Fruit fly (Drosophila melanogaster) whole organism, embryonic: ENCODE results near the gene Cyfip.
A peak's percentile ranks its signal among the peaks of the same experiment; 100 is the strongest.

ENCODE experiments used
- Blimp-1 ChIP-seq: fragments of 200-800 bp; sonication (Bioruptor generic); optimal IDR thresholded peaks from 3 replicates; lab custom pipeline; 2018; ENCODE audit warnings: missing biosample characterization, missing genetic modification characterization, mild to moderate bottlenecking, moderate library complexity, missing genetic modification reagents
- CG14667 ChIP-seq: fragments of 200-800 bp; sonication (Bioruptor generic); IDR thresholded peaks from 2 replicates; pipeline ENCODE4 v1.3.6; 2022; ENCODE audit warnings: missing biosample characterization, missing genetic modification characterization
- CG1529 ChIP-seq: fragments of 200-800 bp; sonication (Bioruptor generic); optimal IDR thresholded peaks from 3 replicates; lab custom pipeline; 2018; ENCODE audit warnings: missing biosample characterization, missing genetic modification characterization
- CG15514 ChIP-seq: fragments of 200-800 bp; sonication (Bioruptor generic); optimal IDR thresholded peaks from 3 replicates; lab custom pipeline; 2017; ENCODE audit warnings: missing biosample characterization, missing genetic modification characterization, mild to moderate bottlenecking, moderate library complexity, missing genetic modification reagents
- CG18262 ChIP-seq: fragments of 200-800 bp; optimal IDR thresholded peaks from 3 replicates; lab custom pipeline; 2019; ENCODE audit warnings: missing biosample characterization, mild to moderate bottlenecking, missing genetic modification characterization, moderate library complexity
- CG2120 ChIP-seq: fragments of 200-800 bp; sonication (Bioruptor generic); optimal IDR thresholded peaks from 3 replicates; lab custom pipeline; 2016; ENCODE audit warnings: missing biosample characterization, missing genetic modification characterization
- CG2712 ChIP-seq: fragments of 200-800 bp; optimal IDR thresholded peaks from 3 replicates; lab custom pipeline; 2019; ENCODE audit warnings: missing biosample characterization, mild to moderate bottlenecking, missing genetic modification characterization, moderate library complexity
- CG31441 ChIP-seq: fragments of 200-800 bp; sonication (Bioruptor generic); IDR thresholded peaks from 2 replicates; pipeline ENCODE4 v1.3.6; 2022; ENCODE audit warnings: missing biosample characterization, missing genetic modification characterization
- CG32532 ChIP-seq: fragments of 200-800 bp; sonication (Bioruptor generic); IDR thresholded peaks from 2 replicates; pipeline ENCODE4 v1.3.6; 2022; ENCODE audit warnings: missing biosample characterization, missing genetic modification characterization
- CG32767 ChIP-seq: fragments of 200-800 bp; sonication (Bioruptor generic); IDR thresholded peaks from 2 replicates; pipeline ENCODE4 v1.3.6; 2022; ENCODE audit warnings: missing biosample characterization, missing genetic modification characterization
- CG5245 ChIP-seq: fragments of 200-800 bp; sonication (Bioruptor generic); optimal IDR thresholded peaks from 3 replicates; lab custom pipeline; 2016; ENCODE audit warnings: missing biosample characterization, missing genetic modification characterization
- CG7786 ChIP-seq: fragments of 200-800 bp; sonication (Bioruptor generic); optimal IDR thresholded peaks from 2 replicates; lab custom pipeline; 2016; ENCODE audit warnings: missing biosample characterization, missing genetic modification characterization
- Camta ChIP-seq: fragments of 200-800 bp; sonication (Bioruptor generic); optimal IDR thresholded peaks from 2 replicates; lab custom pipeline; 2016; ENCODE audit warnings: missing biosample characterization, missing genetic modification characterization
- D19B ChIP-seq: fragments of 200-800 bp; sonication (Bioruptor generic); optimal IDR thresholded peaks from 2 replicates; lab custom pipeline; 2017; ENCODE audit warnings: missing biosample characterization, mild to moderate bottlenecking, missing genetic modification characterization
- Dip3 ChIP-seq: fragments of 200-800 bp; sonication (Bioruptor generic); optimal IDR thresholded peaks from 3 replicates; lab custom pipeline; 2016; ENCODE audit warnings: missing biosample characterization, missing genetic modification characterization
- Dref ChIP-seq: fragments of 200-800 bp; sonication (Bioruptor generic); IDR thresholded peaks from 2 replicates; pipeline ENCODE4 v1.3.6; 2022; ENCODE audit warnings: missing biosample characterization, missing genetic modification characterization
- E2f2 ChIP-seq: fragments of 200-800 bp; sonication (Bioruptor generic); IDR thresholded peaks from 2 replicates; pipeline ENCODE4 v1.3.6; 2022; ENCODE audit warnings: missing biosample characterization, missing genetic modification characterization
- Fer3 ChIP-seq: fragments of 200-800 bp; sonication (Bioruptor generic); optimal IDR thresholded peaks from 2 replicates; lab custom pipeline; 2018; ENCODE audit warnings: missing biosample characterization, mild to moderate bottlenecking, missing genetic modification characterization, moderate library complexity
- HLH3B ChIP-seq: fragments of 200-800 bp; sonication (Bioruptor generic); IDR thresholded peaks from 2 replicates; pipeline ENCODE4 v1.3.6; 2022; ENCODE audit warnings: missing biosample characterization, missing genetic modification characterization
- Lim3 ChIP-seq: fragments of 200-800 bp; sonication (Bioruptor generic); IDR thresholded peaks from 2 replicates; pipeline ENCODE4 v1.3.6; 2022; ENCODE audit warnings: missing biosample characterization, missing genetic modification characterization
- Pdp1 ChIP-seq, 2 experiments: fragments of 200-800 bp; sonication (Bioruptor generic); optimal IDR thresholded peaks; 3 replicates each; lab custom pipeline; 2016; ENCODE audit warnings: missing biosample characterization in 2 of 2, missing genetic modification characterization in 2 of 2, mild to moderate bottlenecking in 1 of 2, moderate library complexity in 1 of 2
- Scr ChIP-seq: fragments of 200-800 bp; sonication (Bioruptor generic); IDR thresholded peaks from 2 replicates; pipeline ENCODE4 v1.3.6; 2022; ENCODE audit warnings: missing biosample characterization, missing genetic modification characterization; ENCODE audit not compliant: partially characterized antibody
- Sin3A ChIP-seq: fragments of >200 bp; optimal IDR thresholded peaks from 2 replicates; lab custom pipeline; 2018
- Six4 ChIP-seq: fragments of 200-800 bp; sonication (Bioruptor generic); optimal IDR thresholded peaks from 2 replicates; lab custom pipeline; 2016; ENCODE audit warnings: missing biosample characterization, missing genetic modification characterization
- Ssrp ChIP-seq: fragments of 200-800 bp; sonication (Bioruptor generic); optimal IDR thresholded peaks from 2 replicates; lab custom pipeline; 2018; ENCODE audit warnings: missing biosample characterization, mild to moderate bottlenecking, missing genetic modification characterization, moderate library complexity
- ase ChIP-seq: fragments of 200-800 bp; sonication (Bioruptor generic); IDR thresholded peaks from 3 replicates; pipeline ENCODE4 v1.3.6; 2022; ENCODE audit warnings: missing biosample characterization, missing genetic modification characterization
- btn ChIP-seq: fragments of 200-800 bp; sonication (Bioruptor generic); optimal IDR thresholded peaks from 2 replicates; lab custom pipeline; 2016; ENCODE audit warnings: missing biosample characterization, missing genetic modification characterization
- cas ChIP-seq: fragments of 200-800 bp; sonication (Bioruptor generic); IDR thresholded peaks from 2 replicates; pipeline ENCODE4 v1.3.6; 2022; ENCODE audit warnings: missing biosample characterization, missing genetic modification characterization
- chn ChIP-seq: fragments of 200-800 bp; sonication (Bioruptor generic); optimal IDR thresholded peaks from 2 replicates; lab custom pipeline; 2016; ENCODE audit warnings: missing biosample characterization, missing genetic modification characterization
- croc ChIP-seq: fragments of 200-800 bp; sonication (Bioruptor generic); conservative IDR thresholded peaks from 3 replicates; pipeline ENCODE4 v1.3.6; 2022; ENCODE audit warnings: missing biosample characterization, missing genetic modification characterization
- dpn ChIP-seq, 2 experiments: fragments of 200-800 bp; sonication (Bioruptor generic); optimal IDR thresholded peaks; 3 replicates each; lab custom pipeline; 2016; ENCODE audit warnings: missing biosample characterization in 2 of 2, missing genetic modification characterization in 2 of 2
- dysf ChIP-seq: fragments of 200-800 bp; sonication (Bioruptor generic); IDR thresholded peaks from 3 replicates; pipeline ENCODE4 v1.3.6; 2022; ENCODE audit warnings: missing biosample characterization, missing genetic modification characterization
- eve ChIP-seq, 2 experiments: fragments of >200 bp; optimal IDR thresholded peaks; 2 replicates each; lab custom pipeline; 2017; ENCODE audit warnings: missing biosample characterization in 2 of 2, missing genetic modification characterization in 2 of 2
- fu2 ChIP-seq: fragments of 200-800 bp; sonication (Bioruptor generic); optimal IDR thresholded peaks from 2 replicates; lab custom pipeline; 2016; ENCODE audit warnings: missing biosample characterization, missing genetic modification characterization
- gfzf ChIP-seq: fragments of 200-800 bp; sonication (Bioruptor generic); optimal IDR thresholded peaks from 2 replicates; lab custom pipeline; 2016; ENCODE audit warnings: missing biosample characterization, mild to moderate bottlenecking, missing genetic modification characterization, moderate library complexity
- her ChIP-seq: fragments of 200-800 bp; sonication (Bioruptor generic); optimal IDR thresholded peaks from 2 replicates; lab custom pipeline; 2016; ENCODE audit warnings: missing biosample characterization, missing genetic modification characterization
- kay ChIP-seq: fragments of 200-800 bp; sonication (Bioruptor generic); optimal IDR thresholded peaks from 2 replicates; lab custom pipeline; 2016; ENCODE audit warnings: missing biosample characterization, missing genetic modification characterization
- org-1 ChIP-seq: fragments of 200-800 bp; sonication (Bioruptor generic); optimal IDR thresholded peaks from 2 replicates; lab custom pipeline; 2017; ENCODE audit warnings: missing biosample characterization, missing genetic modification characterization
- pan ChIP-seq, 4 experiments: fragments of >200 bp in 3 of 4; fragments of 200-800 bp in 1 of 4; sonication (Bioruptor generic) in 1 of 4; optimal IDR thresholded peaks in 3 of 4; IDR thresholded peaks in 1 of 4; 2 replicates each; pipeline versions ENCODE4 v1.3.6 to Lab custom; 2017 to 2022; ENCODE audit warnings: missing biosample characterization in 2 of 4, missing genetic modification characterization in 2 of 4, mixed read lengths in 1 of 4
- pfk ChIP-seq: fragments of 200-800 bp; sonication (Bioruptor generic); optimal IDR thresholded peaks from 2 replicates; lab custom pipeline; 2018; ENCODE audit warnings: missing biosample characterization, mild to moderate bottlenecking, missing genetic modification characterization, moderate library complexity
- pnt ChIP-seq: fragments of 200-800 bp; sonication (Bioruptor generic); optimal IDR thresholded peaks from 3 replicates; lab custom pipeline; 2016; ENCODE audit warnings: missing biosample characterization, missing genetic modification characterization
- prd ChIP-seq, 3 experiments: fragments of >200 bp in 2 of 3; fragments of 200-800 bp in 1 of 3; sonication (Bioruptor generic) in 1 of 3; optimal IDR thresholded peaks in 2 of 3; IDR thresholded peaks in 1 of 3; 2 replicates in 2 of 3; 3 replicates in 1 of 3; pipeline versions ENCODE4 v1.3.6 to Lab custom; 2017 to 2022; ENCODE audit warnings: missing biosample characterization in 1 of 3, missing genetic modification characterization in 1 of 3
- row ChIP-seq: fragments of 200-800 bp; sonication (Bioruptor generic); IDR thresholded peaks from 3 replicates; pipeline ENCODE4 v1.3.6; 2022; ENCODE audit warnings: missing biosample characterization, missing genetic modification characterization
- sens ChIP-seq: fragments of 200-800 bp; sonication (Bioruptor generic); peaks from one replicate; lab custom pipeline; 2016; ENCODE audit warnings: missing biosample characterization, missing genetic modification characterization
- slbo ChIP-seq: fragments of 200-800 bp; sonication (Bioruptor generic); IDR thresholded peaks from 2 replicates; pipeline ENCODE4 v1.3.6; 2022; ENCODE audit warnings: missing biosample characterization, missing genetic modification characterization
- sqz ChIP-seq: fragments of 200-800 bp; sonication (Bioruptor generic); optimal IDR thresholded peaks from 3 replicates; lab custom pipeline; 2018; ENCODE audit warnings: missing biosample characterization, mild to moderate bottlenecking, missing genetic modification characterization
- stc ChIP-seq: fragments of 200-800 bp; sonication (Bioruptor generic); IDR thresholded peaks from 2 replicates; pipeline ENCODE4 v1.3.6; 2022; ENCODE audit warnings: missing biosample characterization, missing genetic modification characterization
- tgo ChIP-seq: fragments of 200-800 bp; sonication (Bioruptor generic); IDR thresholded peaks from 3 replicates; pipeline ENCODE4 v1.3.6; 2022; ENCODE audit warnings: missing biosample characterization, missing genetic modification characterization
- z ChIP-seq: fragments of 200-800 bp; sonication (Bioruptor generic); IDR thresholded peaks from 3 replicates; pipeline ENCODE4 v1.3.6; 2022; ENCODE audit warnings: missing biosample characterization, missing genetic modification characterization

Cyfip gene

dm6 chr3R:15342432-15342925, 9.4 kb downstream of the Cyfip start (continued):
- TF ChIP-seq D19B (GFP tag; lab: Kevin White, UChicago) (no peak), Ssrp (tag; lab: Kevin White, UChicago) (no peak), CG15514 (GFP tag; lab: Kevin White, UChicago) (no peak), tgo (GFP tag; lab: Robert Waterston, UW) (peak; percentile 25; the same call in 2 of the 3 replicates), Pdp1 (GFP tag; optimal IDR thresholded peaks at IDR 0.05; lab: Kevin White, UChicago) (peak in 1 of 2 experiments; percentile 4), CG7786 (GFP tag; lab: Kevin White, UChicago) (no peak), chn (GFP tag; lab: Kevin White, UChicago) (no peak), Lim3 (no peak), CG2712 (tag; lab: Kevin White, UChicago) (no peak), CG5245 (GFP tag; lab: Kevin White, UChicago) (no peak), pan (optimal IDR thresholded peaks at IDR 0.05; lab: Kevin White, UChicago) (no peak), pan (GFP tag; optimal IDR thresholded peaks at IDR 0.05 in 1 of 2, IDR thresholded peaks at IDR 0.05 in 1 of 2) (peak in 1 of 2 experiments; percentile 34), slbo (peak; percentile 42; the same call in 1 of the 2 replicates), Fer3 (no peak), croc (no peak), CG31441 (GFP tag; lab: Robert Waterston, UW) (no peak), Scr (peak; percentile 16; the same call in 1 of the 2 replicates), sens (GFP tag; lab: Kevin White, UChicago) (peak; percentile 63), Camta (GFP tag; lab: Kevin White, UChicago) (no peak), her (GFP tag; lab: Kevin White, UChicago) (no peak), Blimp-1 (GFP tag; lab: Kevin White, UChicago) (peak; percentile 63), stc (GFP tag; lab: Robert Waterston, UW) (peak; percentile 4; the same call in 1 of the 2 replicates), Dip3 (GFP tag; lab: Kevin White, UChicago) (no peak), CG32532 (GFP tag; lab: Robert Waterston, UW) (peak; percentile 18; the same call in 1 of the 2 replicates), CG18262 (tag; lab: Kevin White, UChicago) (no peak), E2f2 (GFP tag; lab: Robert Waterston, UW) (peak; percentile 30; the same call in 1 of the 2 replicates), fu2 (GFP tag; lab: Kevin White, UChicago) (no peak), dysf (GFP tag; lab: Robert Waterston, UW) (peak; percentile 33; the same call in 1 of the 3 replicates), pnt (GFP tag; lab: Kevin White, UChicago) (peak; percentile 10), row (GFP tag; lab: Robert Waterston, UW) (peak; percentile 12; the same call in 1 of the 3 replicates), HLH3B (GFP tag; lab: Robert Waterston, UW) (0 out of 2 replicates have a peak, but pooled peaks have one; percentile 22), gfzf (no peak), sqz (GFP tag; lab: Kevin White, UChicago) (no peak)

- TF ChIP-seq CG2120 (GFP tag; lab: Kevin White, UChicago): peak; percentile 69
- peak; percentile 47 for TF ChIP-seq CG1529
- TF ChIP-seq Dref (GFP tag; lab: Robert Waterston, UW): peak; percentile 56
- no peak for TF ChIP-seq cas (GFP tag; lab: Robert Waterston, UW)
- TF ChIP-seq CG14667 (GFP tag; lab: Robert Waterston, UW): no peak
- TF ChIP-seq Six4 (GFP tag; lab: Kevin White, UChicago): peak; percentile 56
- TF ChIP-seq z: no peak
- peak; percentile 46 to 68 for TF ChIP-seq dpn (GFP tag; optimal IDR thresholded peaks at IDR 0.05; lab: Kevin White, UChicago)
- peak; percentile 52 for TF ChIP-seq kay (GFP tag; lab: Kevin White, UChicago)
- no peak for TF ChIP-seq Sin3A (lab: Kevin White, UChicago)
- no peak for TF ChIP-seq prd (optimal IDR thresholded peaks at IDR 0.05; lab: Kevin White, UChicago)
- TF ChIP-seq prd (GFP tag; IDR thresholded peaks at IDR 0.05; lab: Robert Waterston, UW): peak; percentile 40
- no peak for TF ChIP-seq pfk (GFP tag; lab: Kevin White, UChicago)
- peak; percentile 4; the same call in 2 of the 3 replicates for TF ChIP-seq ase
- TF ChIP-seq btn (GFP tag; lab: Kevin White, UChicago): peak; percentile 9
- peak; percentile 28 for TF ChIP-seq Blimp-1 (GFP tag; lab: Kevin White, UChicago)
- peak; percentile 27 for TF ChIP-seq org-1 (GFP tag; lab: Kevin White, UChicago)
- peak; percentile 15; the same call in 1 of the 2 replicates for TF ChIP-seq CG32767 (GFP tag; lab: Robert Waterston, UW)
- no peak for TF ChIP-seq eve (GFP tag; optimal IDR thresholded peaks at IDR 0.05; lab: Kevin White, UChicago)
- no peak for TF ChIP-seq Lim3
Observed at dm6 chr3R:15342926-15343685, 10.0 kb downstream of the Cyfip start, which contains the start of gene Nagk. Nagk (minus strand) TSS chr3R:15343256.
